4 fruit fly cellular contexts compared by ENCODE assay signal in genomic region chr2L:16272730-16273129, dm6.
TF ChIP-seq lines count a peak whose summit lies in the region.

No protein-coding gene starts in this region.

- no peak for TF ChIP-seq CTCF in whole organism, embryonic (GFP tag; optimal IDR thresholded peaks at IDR 0.05; lab: Kevin White, UChicago)

TF ChIP-seq in whole organism, adult, 20 proteins besides CTCF, POLR2A, EP300 and RAD21:
- TF ChIP-seq cnc (optimal IDR thresholded peaks at IDR 0.05; lab: Kevin White, UChicago) (no peak), ovo (GFP tag; optimal IDR thresholded peaks at IDR 0.05; lab: Kevin White, UChicago) (peak; percentile 56), toe (GFP tag; optimal IDR thresholded peaks at IDR 0.05; lab: Kevin White, UChicago) (peak; percentile 31), Hr96 (GFP tag; optimal IDR thresholded peaks at IDR 0.05; lab: Kevin White, UChicago) (no peak), CG11617 (GFP tag; optimal IDR thresholded peaks at IDR 0.05; lab: Kevin White, UChicago) (no peak), CG33017 (tag; optimal IDR thresholded peaks at IDR 0.05; lab: Kevin White, UChicago) (no peak), CG14711 (tag; optimal IDR thresholded peaks at IDR 0.05; lab: Kevin White, UChicago) (peak; percentile 28), CG7101 (tag; optimal IDR thresholded peaks at IDR 0.05; lab: Kevin White, UChicago) (peak; percentile 60), CG1620 (GFP tag; optimal IDR thresholded peaks at IDR 0.05; lab: Kevin White, UChicago) (peak; percentile 11), kay (GFP tag; lab: Kevin White, UChicago; ENCODE audit: borderline replicate concordance) (peak; percentile 86), CG12768 (GFP tag; optimal IDR thresholded peaks at IDR 0.05; lab: Kevin White, UChicago) (peak; percentile 17), tj (GFP tag; optimal IDR thresholded peaks at IDR 0.05; lab: Kevin White, UChicago) (no peak), cic (GFP tag; optimal IDR thresholded peaks at IDR 0.05; lab: Kevin White, UChicago) (peak; percentile 82), Mnt (GFP tag; optimal IDR thresholded peaks at IDR 0.05; lab: Kevin White, UChicago) (peak; percentile 33), bab1 (GFP tag; optimal IDR thresholded peaks at IDR 0.05; lab: Kevin White, UChicago) (no peak), CG5204 (GFP tag; optimal IDR thresholded peaks at IDR 0.05; lab: Kevin White, UChicago) (no peak), Crg-1 (GFP tag; optimal IDR thresholded peaks at IDR 0.05; lab: Kevin White, UChicago) (no peak), CG7045 (GFP tag; optimal IDR thresholded peaks at IDR 0.05; lab: Kevin White, UChicago) (no peak), Clk (GFP tag; optimal IDR thresholded peaks at IDR 0.05; lab: Kevin White, UChicago) (no peak), pad (GFP tag; optimal IDR thresholded peaks at IDR 0.05; lab: Kevin White, UChicago) (peak; percentile 8)
TF ChIP-seq in whole organism, adult: peak in this region for 10.

TF ChIP-seq in whole organism, embryonic, 481 proteins besides CTCF, POLR2A, EP300 and RAD21 (continues in another document):
- peak; percentile 71 for TF ChIP-seq Hmr (GFP tag; optimal IDR thresholded peaks at IDR 0.05; lab: Kevin White, UChicago)
- peak; percentile 48 for TF ChIP-seq ash1 (GFP tag; optimal IDR thresholded peaks at IDR 0.05; lab: Kevin White, UChicago)
- TF ChIP-seq CG13296 (GFP tag; optimal IDR thresholded peaks at IDR 0.05; lab: Kevin White, UChicago), result peak; percentile 71
- TF ChIP-seq exex (tag; optimal IDR thresholded peaks at IDR 0.05; lab: Kevin White, UChicago), result peak; percentile 29
- TF ChIP-seq CG2202 (tag; optimal IDR thresholded peaks at IDR 0.05; lab: Kevin White, UChicago), result peak; percentile 17
- peak; percentile 1 for TF ChIP-seq Sox100B (GFP tag; optimal IDR thresholded peaks at IDR 0.05; lab: Kevin White, UChicago)
- peak; percentile 30 for TF ChIP-seq sug (tag; optimal IDR thresholded peaks at IDR 0.05; lab: Kevin White, UChicago)
- TF ChIP-seq CG4707 (GFP tag; optimal IDR thresholded peaks at IDR 0.05; lab: Kevin White, UChicago), result peak; percentile 68
- TF ChIP-seq CG2712 (tag; optimal IDR thresholded peaks at IDR 0.05; lab: Kevin White, UChicago), result peak; percentile 2
- peak; percentile 22 for TF ChIP-seq CG7556 (GFP tag; optimal IDR thresholded peaks at IDR 0.05; lab: Kevin White, UChicago)
- peak; percentile 37 for TF ChIP-seq CG5180 (GFP tag; optimal IDR thresholded peaks at IDR 0.05; lab: Kevin White, UChicago)
- peak; percentile 29 for TF ChIP-seq Blimp-1 (GFP tag; optimal IDR thresholded peaks at IDR 0.05; lab: Kevin White, UChicago)
- peak in 1 of 2 experiments; percentile 30 for TF ChIP-seq Pdp1 (GFP tag; optimal IDR thresholded peaks at IDR 0.05; lab: Kevin White, UChicago)
- TF ChIP-seq cwo (GFP tag; optimal IDR thresholded peaks at IDR 0.05; lab: Kevin White, UChicago), result peak; percentile 58
- peak; percentile 51 for TF ChIP-seq CG12071 (GFP tag; optimal IDR thresholded peaks at IDR 0.05; lab: Kevin White, UChicago)
- TF ChIP-seq nerfin-1 (tag; optimal IDR thresholded peaks at IDR 0.05; lab: Kevin White, UChicago), result peak; percentile 2
- peak; percentile 34 for TF ChIP-seq CG1233 (GFP tag; optimal IDR thresholded peaks at IDR 0.05; lab: Kevin White, UChicago)
- peak; percentile 69 for TF ChIP-seq CG7987 (GFP tag; optimal IDR thresholded peaks at IDR 0.05; lab: Kevin White, UChicago)
- no peak for TF ChIP-seq dan (GFP tag; IDR thresholded peaks at IDR 0.05; lab: Robert Waterston, UW)
- 0 out of 2 replicates have a peak, but pooled peaks have one; percentile 6 for TF ChIP-seq Ada2b (GFP tag; IDR thresholded peaks at IDR 0.05; lab: Robert Waterston, UW)
- TF ChIP-seq ase (GFP tag; IDR thresholded peaks at IDR 0.05; lab: Robert Waterston, UW), result no peak
- no peak for TF ChIP-seq MBD-R2 (GFP tag; IDR thresholded peaks at IDR 0.05; lab: Robert Waterston, UW)
- no peak for TF ChIP-seq salm (tag; optimal IDR thresholded peaks at IDR 0.05; lab: Kevin White, UChicago)
- peak; percentile 15 for TF ChIP-seq HLHmδ (GFP tag; optimal IDR thresholded peaks at IDR 0.05; lab: Kevin White, UChicago)

TF ChIP-seq in whole organism, prepupa, 60 proteins besides CTCF, POLR2A, EP300 and RAD21:
- TF ChIP-seq Hr4 (GFP tag; optimal IDR thresholded peaks at IDR 0.05; lab: Kevin White, UChicago), result no peak
- TF ChIP-seq fd85E (GFP tag; optimal IDR thresholded peaks at IDR 0.05; lab: Kevin White, UChicago), result no peak
- TF ChIP-seq Lpt (GFP tag; optimal IDR thresholded peaks at IDR 0.05; lab: Kevin White, UChicago), result no peak
- no peak for TF ChIP-seq Hr38 (GFP tag; optimal IDR thresholded peaks at IDR 0.05; lab: Kevin White, UChicago)
- no peak for TF ChIP-seq eg (GFP tag; IDR thresholded peaks at IDR 0.05; lab: Robert Waterston, UW)
- TF ChIP-seq CG6792 (GFP tag; optimal IDR thresholded peaks at IDR 0.05; lab: Kevin White, UChicago), result no peak
- TF ChIP-seq Eip75B (GFP tag; optimal IDR thresholded peaks at IDR 0.05; lab: Kevin White, UChicago), result no peak
- TF ChIP-seq svp (GFP tag; lab: Kevin White, UChicago), result peak; percentile 63
- TF ChIP-seq dsx (GFP tag; optimal IDR thresholded peaks at IDR 0.05; lab: Kevin White, UChicago; ENCODE audit: poor library complexity, severe bottlenecking), result peak; percentile 0
- TF ChIP-seq CG34406 (GFP tag; optimal IDR thresholded peaks at IDR 0.05; lab: Kevin White, UChicago), result no peak
- TF ChIP-seq Blimp-1 (GFP tag; optimal IDR thresholded peaks at IDR 0.05; lab: Kevin White, UChicago), result no peak
- no peak for TF ChIP-seq CG8119 (GFP tag; IDR thresholded peaks at IDR 0.05; lab: Robert Waterston, UW)
- TF ChIP-seq CG11902 (GFP tag; optimal IDR thresholded peaks at IDR 0.05; lab: Kevin White, UChicago), result no peak
- TF ChIP-seq CG6163 (GFP tag; IDR thresholded peaks at IDR 0.05; lab: Robert Waterston, UW), result no peak
- TF ChIP-seq Hr39 (GFP tag; optimal IDR thresholded peaks at IDR 0.05; lab: Kevin White, UChicago), result no peak
- peak; percentile 50 for TF ChIP-seq Eip78C (GFP tag; lab: Kevin White, UChicago)
- TF ChIP-seq Sox14 (GFP tag; optimal IDR thresholded peaks at IDR 0.05; lab: Kevin White, UChicago), result no peak
- no peak for TF ChIP-seq net (GFP tag; optimal IDR thresholded peaks at IDR 0.05; lab: Kevin White, UChicago)
- TF ChIP-seq pdm3 (GFP tag; optimal IDR thresholded peaks at IDR 0.05; lab: Kevin White, UChicago), result no peak
- no peak for TF ChIP-seq CG6808 (GFP tag; optimal IDR thresholded peaks at IDR 0.05; lab: Kevin White, UChicago)
- TF ChIP-seq CG6276 (GFP tag; optimal IDR thresholded peaks at IDR 0.05; lab: Kevin White, UChicago), result no peak
- TF ChIP-seq acj6 (GFP tag; optimal IDR thresholded peaks at IDR 0.05; lab: Kevin White, UChicago), result no peak
- TF ChIP-seq vri (GFP tag; optimal IDR thresholded peaks at IDR 0.05; lab: Kevin White, UChicago), result peak; percentile 50
- peak; percentile 86 for TF ChIP-seq fkh (GFP tag; optimal IDR thresholded peaks at IDR 0.05; lab: Kevin White, UChicago)

TF ChIP-seq in whole organism, wandering third instar larva, 38 proteins besides CTCF, POLR2A, EP300 and RAD21 (continues in another document):
- TF ChIP-seq OdsH (GFP tag; optimal IDR thresholded peaks at IDR 0.05; lab: Kevin White, UChicago) (peak; percentile 57), dsf (GFP tag; optimal IDR thresholded peaks at IDR 0.05; lab: Kevin White, UChicago; ENCODE audit: borderline replicate concordance) (no peak), dmrt93B (GFP tag; optimal IDR thresholded peaks at IDR 0.05; lab: Kevin White, UChicago) (peak; percentile 18), HLH106 (tag; optimal IDR thresholded peaks at IDR 0.05; lab: Kevin White, UChicago) (peak; percentile 22), Jra (GFP tag; optimal IDR thresholded peaks at IDR 0.05; lab: Kevin White, UChicago) (peak; percentile 36), br (GFP tag; optimal IDR thresholded peaks at IDR 0.05; lab: Kevin White, UChicago) (peak; percentile 67), jim (GFP tag; optimal IDR thresholded peaks at IDR 0.05; lab: Kevin White, UChicago) (peak; percentile 63), GATAd (GFP tag; optimal IDR thresholded peaks at IDR 0.05; lab: Kevin White, UChicago) (no peak), Dfd (GFP tag; optimal IDR thresholded peaks at IDR 0.05; lab: Kevin White, UChicago) (no peak), fru (GFP tag; optimal IDR thresholded peaks at IDR 0.05; lab: Kevin White, UChicago) (peak; percentile 48), CrebA (GFP tag; optimal IDR thresholded peaks at IDR 0.05; lab: Kevin White, UChicago; ENCODE audit: borderline replicate concordance) (peak; percentile 26), Vsx2 (GFP tag; optimal IDR thresholded peaks at IDR 0.05; lab: Kevin White, UChicago; ENCODE audit: partially characterized antibody) (no peak), sv (GFP tag; optimal IDR thresholded peaks at IDR 0.05; lab: Kevin White, UChicago) (no peak), tai (GFP tag; optimal IDR thresholded peaks at IDR 0.05; lab: Kevin White, UChicago) (peak; percentile 67), pan (optimal IDR thresholded peaks at IDR 0.05; lab: Kevin White, UChicago) (no peak), sage (GFP tag; optimal IDR thresholded peaks at IDR 0.05; lab: Kevin White, UChicago) (peak; percentile 40), Dif (GFP tag; optimal IDR thresholded peaks at IDR 0.05; lab: Kevin White, UChicago; ENCODE audit: partially characterized antibody) (no peak), Abd-B (GFP tag; optimal IDR thresholded peaks at IDR 0.05; lab: Kevin White, UChicago) (no peak), Rel (GFP tag; optimal IDR thresholded peaks at IDR 0.05; lab: Kevin White, UChicago) (no peak), Rel (tag; optimal IDR thresholded peaks at IDR 0.05; lab: Kevin White, UChicago) (peak; percentile 73), Hr78 (GFP tag; optimal IDR thresholded peaks at IDR 0.05; lab: Kevin White, UChicago) (no peak), CG9705 (GFP tag; optimal IDR thresholded peaks at IDR 0.05; lab: Kevin White, UChicago) (no peak), Hr83 (GFP tag; optimal IDR thresholded peaks at IDR 0.05; lab: Kevin White, UChicago; ENCODE audit: poor library complexity, severe bottlenecking) (peak; percentile 81), CG32264 (GFP tag; optimal IDR thresholded peaks at IDR 0.05; lab: Kevin White, UChicago) (peak; percentile 42), N (GFP tag; optimal IDR thresholded peaks at IDR 0.05; lab: Kevin White, UChicago) (no peak), Sp1 (GFP tag; optimal IDR thresholded peaks at IDR 0.05; lab: Kevin White, UChicago) (peak; percentile 14), Myc (optimal IDR thresholded peaks at IDR 0.05; lab: Kevin White, UChicago) (no peak), lola (GFP tag; optimal IDR thresholded peaks at IDR 0.05; lab: Kevin White, UChicago) (no peak), ey (GFP tag; optimal IDR thresholded peaks at IDR 0.05; lab: Kevin White, UChicago) (peak; percentile 31), Hnf4 (GFP tag; optimal IDR thresholded peaks at IDR 0.05; lab: Kevin White, UChicago) (peak; percentile 64), dl (GFP tag; optimal IDR thresholded peaks at IDR 0.05; lab: Kevin White, UChicago; ENCODE audit: insufficient read depth in 1 of 2, partially characterized antibody in 2 of 2) (no peak), woc (GFP tag; optimal IDR thresholded peaks at IDR 0.05; lab: Kevin White, UChicago) (no peak), psq (GFP tag; optimal IDR thresholded peaks at IDR 0.05; lab: Kevin White, UChicago) (peak; percentile 13)
